Worm (Caenorhabditis elegans) whole organism, L2 larva: Measurements from ENCODE around the gene gldi-7.

Experiments used
- C34F6.9 ChIP-seq: fragments of 150-350 bp; optimal IDR thresholded peaks from 2 replicates; lab custom pipeline; 2014; ENCODE audit warnings: missing biosample characterization, missing genetic modification characterization
- F13H6.1 ChIP-seq: sonication (generic microtip); optimal IDR thresholded peaks from 2 replicates; lab custom pipeline; 2016; ENCODE audit warnings: missing genetic modification characterization, missing compliant biosample characterization
- R02D3.7 ChIP-seq: fragments of 150-350 bp; optimal IDR thresholded peaks from 2 replicates; lab custom pipeline; 2014; ENCODE audit warnings: missing biosample characterization, missing genetic modification characterization
- Y55F3AM.14 ChIP-seq: fragments of 200-800 bp; sonication (Bioruptor generic); optimal IDR thresholded peaks from 2 replicates; lab custom pipeline; 2018; ENCODE audit warnings: mild to moderate bottlenecking, missing genetic modification characterization, missing compliant biosample characterization
- ZK546.5 ChIP-seq: sonication (generic microtip); optimal IDR thresholded peaks from 2 replicates; lab custom pipeline; 2017; ENCODE audit warnings: missing biosample characterization, missing genetic modification characterization
- alr-1 ChIP-seq: fragments of 150-350 bp; optimal IDR thresholded peaks from 2 replicates; lab custom pipeline; 2014; ENCODE audit warnings: missing biosample characterization, missing genetic modification characterization
- aly-2 ChIP-seq: fragments of 150-350 bp; optimal IDR thresholded peaks from 2 replicates; lab custom pipeline; 2014; ENCODE audit warnings: missing biosample characterization, missing genetic modification characterization
- ama-1 ChIP-seq: fragments of 150-350 bp; optimal IDR thresholded peaks from 2 replicates; lab custom pipeline; 2018; ENCODE audit warnings: inconsistent platforms
- blmp-1 ChIP-seq: sonication (generic microtip); optimal IDR thresholded peaks from 2 replicates; lab custom pipeline; 2017; ENCODE audit warnings: missing genetic modification characterization, mild to moderate bottlenecking, missing compliant biosample characterization, antibody characterized with exemption, moderate library complexity; ENCODE audit not compliant: insufficient read depth
- crh-2 ChIP-seq: sonication (generic microtip); optimal IDR thresholded peaks from 2 replicates; lab custom pipeline; 2017; ENCODE audit warnings: missing biosample characterization, missing genetic modification characterization
- egl-27 ChIP-seq: sonication (generic microtip); optimal IDR thresholded peaks from 3 replicates; lab custom pipeline; 2017; ENCODE audit warnings: missing biosample characterization, missing genetic modification reagents, missing genetic modification characterization
- elt-1 ChIP-seq: fragments of 150-350 bp; optimal IDR thresholded peaks from 2 replicates; lab custom pipeline; 2014; ENCODE audit warnings: missing biosample characterization, missing genetic modification characterization
- elt-3 ChIP-seq: sonication (generic microtip); optimal IDR thresholded peaks from 2 replicates; lab custom pipeline; 2017; ENCODE audit warnings: missing biosample characterization, missing genetic modification characterization
- fos-1 ChIP-seq: fragments of 150-350 bp; optimal IDR thresholded peaks from 2 replicates; lab custom pipeline; 2014; ENCODE audit warnings: missing biosample characterization, missing genetic modification characterization
- gmeb-1 ChIP-seq: fragments of 150-350 bp; optimal IDR thresholded peaks from 2 replicates; lab custom pipeline; 2014; ENCODE audit warnings: missing biosample characterization, missing genetic modification characterization
- lin-11 ChIP-seq: fragments of 150-350 bp; sonication (generic microtip); optimal IDR thresholded peaks from 2 replicates; lab custom pipeline; 2014; ENCODE audit warnings: missing biosample characterization, missing genetic modification characterization, inconsistent platforms, mixed read lengths
- lin-13 ChIP-seq: fragments of 150-350 bp; optimal IDR thresholded peaks from 2 replicates; lab custom pipeline; 2014; ENCODE audit warnings: missing biosample characterization, missing genetic modification reagents, missing genetic modification characterization
- lsy-2 ChIP-seq, 2 experiments: fragments of 150-350 bp in 1 of 2; sonication (generic microtip) in 1 of 2; optimal IDR thresholded peaks; 2 replicates each; lab custom pipeline; 2014 to 2017; ENCODE audit warnings: missing biosample characterization in 2 of 2, missing genetic modification characterization in 2 of 2
- mab-5 ChIP-seq: fragments of 150-350 bp; optimal IDR thresholded peaks from 2 replicates; lab custom pipeline; 2014; ENCODE audit warnings: missing biosample characterization, missing genetic modification characterization
- mbf-1 ChIP-seq: sonication (generic microtip); optimal IDR thresholded peaks from 2 replicates; lab custom pipeline; 2017; ENCODE audit warnings: missing biosample characterization, missing genetic modification characterization
- mdl-1 ChIP-seq, 2 experiments: fragments of 150-350 bp in 1 of 2; sonication (generic microtip) in 1 of 2; optimal IDR thresholded peaks; 2 replicates each; lab custom pipeline; 2017; ENCODE audit warnings: missing biosample characterization in 2 of 2, missing genetic modification characterization in 2 of 2
- nhr-10 ChIP-seq: sonication (generic microtip); optimal IDR thresholded peaks from 2 replicates; lab custom pipeline; 2017; ENCODE audit warnings: missing biosample characterization, missing genetic modification characterization
- nhr-11 ChIP-seq: fragments of 150-350 bp; optimal IDR thresholded peaks from 2 replicates; lab custom pipeline; 2014; ENCODE audit warnings: missing biosample characterization, missing genetic modification characterization
- nhr-12 ChIP-seq: fragments of 150-350 bp; optimal IDR thresholded peaks from 2 replicates; lab custom pipeline; 2014; ENCODE audit warnings: missing biosample characterization, missing genetic modification characterization
- nhr-23 ChIP-seq: fragments of 150-350 bp; optimal IDR thresholded peaks from 2 replicates; lab custom pipeline; 2014; ENCODE audit warnings: missing biosample characterization, missing genetic modification reagents, missing genetic modification characterization
- nhr-25 ChIP-seq: fragments of 150-350 bp; sonication (generic microtip); optimal IDR thresholded peaks from 3 replicates; lab custom pipeline; 2014; ENCODE audit warnings: missing biosample characterization, missing genetic modification characterization
- nhr-6 ChIP-seq: fragments of 150-350 bp; optimal IDR thresholded peaks from 2 replicates; lab custom pipeline; 2014; ENCODE audit warnings: missing biosample characterization, missing genetic modification characterization
- nhr-77 ChIP-seq: fragments of 150-350 bp; optimal IDR thresholded peaks from 2 replicates; lab custom pipeline; 2014; ENCODE audit warnings: missing biosample characterization, missing genetic modification characterization
- peb-1 ChIP-seq: fragments of 150-350 bp; optimal IDR thresholded peaks from 2 replicates; lab custom pipeline; 2014; ENCODE audit warnings: missing biosample characterization, missing genetic modification characterization
- sem-4 ChIP-seq: fragments of 150-350 bp; optimal IDR thresholded peaks from 2 replicates; lab custom pipeline; 2014; ENCODE audit warnings: missing biosample characterization, missing genetic modification reagents, missing genetic modification characterization
- skn-1 ChIP-seq: sonication (generic microtip); optimal IDR thresholded peaks from 2 replicates; lab custom pipeline; 2017; ENCODE audit warnings: missing biosample characterization, missing genetic modification characterization
- sma-9 ChIP-seq, 2 experiments: fragments of 150-350 bp in 1 of 2; sonication (generic microtip) in 1 of 2; optimal IDR thresholded peaks; 2 replicates each; lab custom pipeline; 2014 to 2016; ENCODE audit warnings: missing genetic modification characterization in 2 of 2, mild to moderate bottlenecking in 1 of 2, missing biosample characterization in 1 of 2, missing compliant biosample characterization in 1 of 2, missing genetic modification reagents in 1 of 2, moderate library complexity in 1 of 2
- snpc-4 ChIP-seq: fragments of 150-350 bp; optimal IDR thresholded peaks from 2 replicates; lab custom pipeline; 2014; ENCODE audit warnings: missing biosample characterization, missing genetic modification characterization
- unc-39 ChIP-seq: fragments of 150-350 bp; optimal IDR thresholded peaks from 2 replicates; lab custom pipeline; 2014; ENCODE audit warnings: missing biosample characterization, missing genetic modification characterization
- ztf-1 ChIP-seq: fragments of 200-800 bp; sonication (Bioruptor generic); conservative IDR thresholded peaks from 2 replicates; pipeline ENCODE4 v1.3.6; 2022; ENCODE audit warnings: missing genetic modification characterization, missing compliant biosample characterization
- ztf-11 ChIP-seq: sonication (generic microtip); optimal IDR thresholded peaks from 2 replicates; lab custom pipeline; 2017; ENCODE audit warnings: missing biosample characterization, missing genetic modification characterization
- ztf-4 ChIP-seq: fragments of 150-350 bp; optimal IDR thresholded peaks from 2 replicates; lab custom pipeline; 2014; ENCODE audit warnings: missing biosample characterization, missing genetic modification characterization

gldi-7 gene

ce11 chrII:8569038-8569977, 38.3 kb upstream of the gldi-7 start, which contains the start of the genes col-38 and rpl-5 (continued):
- TF ChIP-seq blmp-1 (tag; lab: Kevin White, UChicago) (peak; percentile 33), nhr-12 (tag; lab: Kevin White, UChicago) (peak; percentile 52), egl-27 (no peak), nhr-11 (no peak), alr-1 (tag; lab: Kevin White, UChicago) (no peak), snpc-4 (peak; percentile 80), sem-4 (peak; percentile 74), R02D3.7 (tag; lab: Kevin White, UChicago) (peak; percentile 5), skn-1 (tag; lab: Kevin White, UChicago) (no peak), elt-3 (no peak), lsy-2 (tag; optimal IDR thresholded peaks at IDR 0.05; lab: Kevin White, UChicago) (peak; percentile 93 to 99), elt-1 (tag; lab: Kevin White, UChicago) (no peak), nhr-23 (no peak), mbf-1 (tag; lab: Kevin White, UChicago) (no peak), mdl-1 (tag; optimal IDR thresholded peaks at IDR 0.05; lab: Kevin White, UChicago) (peak in 1 of 2 experiments; percentile 51), sma-9 (GFP tag; optimal IDR thresholded peaks at IDR 0.05; lab: Kevin White, UChicago) (peak; percentile 79), sma-9 (tag; optimal IDR thresholded peaks at IDR 0.05; lab: Kevin White, UChicago) (no peak), lin-11 (tag; lab: Kevin White, UChicago) (peak; percentile 95)

ce11 chrII:8568234-8568969, 37.4 kb upstream of the gldi-7 start:
- TF ChIP-seq sma-9 (GFP tag; optimal IDR thresholded peaks at IDR 0.05; lab: Kevin White, UChicago), result no peak
- TF ChIP-seq sma-9 (tag; optimal IDR thresholded peaks at IDR 0.05; lab: Kevin White, UChicago), result no peak
- TF ChIP-seq elt-3, result no peak
- no peak for TF ChIP-seq snpc-4
- TF ChIP-seq crh-2 (tag; lab: Kevin White, UChicago), result no peak
- TF ChIP-seq ztf-4 (tag; lab: Kevin White, UChicago), result no peak
- no peak for TF ChIP-seq fos-1 (tag; lab: Kevin White, UChicago)
- TF ChIP-seq lsy-2 (tag; optimal IDR thresholded peaks at IDR 0.05; lab: Kevin White, UChicago), result no peak
- TF ChIP-seq nhr-25 (tag; lab: Kevin White, UChicago), result no peak
- TF ChIP-seq nhr-11, result no peak
- no peak for TF ChIP-seq ama-1
- no peak for TF ChIP-seq nhr-23
- no peak for TF ChIP-seq egl-27
- no peak for TF ChIP-seq elt-1 (tag; lab: Kevin White, UChicago)
- no peak for TF ChIP-seq alr-1 (tag; lab: Kevin White, UChicago)
- TF ChIP-seq blmp-1 (tag; lab: Kevin White, UChicago), result no peak
- TF ChIP-seq nhr-10, result no peak
- no peak for TF ChIP-seq gmeb-1 (tag; lab: Kevin White, UChicago)
- TF ChIP-seq sem-4, result no peak
- no peak for TF ChIP-seq ZK546.5 (tag; lab: Kevin White, UChicago)
- TF ChIP-seq, all 48 proteins: peak for 0

ce11 chrII:8566806-8567266, 35.8 kb upstream of the gldi-7 start, which contains the start of gene F54C9.3:
F54C9.3 (minus strand) TSS chrII:8566856.
- TF ChIP-seq skn-1 (tag; lab: Kevin White, UChicago) (no peak), ztf-11 (tag; lab: Kevin White, UChicago) (no peak), gmeb-1 (tag; lab: Kevin White, UChicago) (peak; percentile 41), F13H6.1 (tag; lab: Kevin White, UChicago) (peak; percentile 46), sma-9 (GFP tag; optimal IDR thresholded peaks at IDR 0.05; lab: Kevin White, UChicago) (peak; percentile 13), sma-9 (tag; optimal IDR thresholded peaks at IDR 0.05; lab: Kevin White, UChicago) (no peak), fos-1 (tag; lab: Kevin White, UChicago) (peak; percentile 98), crh-2 (tag; lab: Kevin White, UChicago) (peak; percentile 54), lsy-2 (tag; optimal IDR thresholded peaks at IDR 0.05; lab: Kevin White, UChicago) (peak in 1 of 2 experiments; percentile 11)

- no peak for TF ChIP-seq aly-2 (tag; lab: Kevin White, UChicago)
- no peak for TF ChIP-seq ztf-11 (tag; lab: Kevin White, UChicago)
- no peak for TF ChIP-seq elt-3
- TF ChIP-seq nhr-11, result no peak
- no peak for TF ChIP-seq mab-5 (tag; lab: Kevin White, UChicago)
- no peak for TF ChIP-seq elt-1 (tag; lab: Kevin White, UChicago)
- no peak for TF ChIP-seq R02D3.7 (tag; lab: Kevin White, UChicago)
- no peak for TF ChIP-seq nhr-6 (tag; lab: Kevin White, UChicago)
- TF ChIP-seq unc-39 (tag; lab: Kevin White, UChicago), result no peak
- TF ChIP-seq sem-4, result no peak
- no peak for TF ChIP-seq blmp-1 (tag; lab: Kevin White, UChicago)
- peak; percentile 43 for TF ChIP-seq crh-2 (tag; lab: Kevin White, UChicago)
- no peak for TF ChIP-seq ztf-1 (GFP tag; lab: Robert Waterston, UW)
- no peak for TF ChIP-seq Y55F3AM.14 (GFP tag; lab: Kevin White, UChicago)
- peak; percentile 84 for TF ChIP-seq gmeb-1 (tag; lab: Kevin White, UChicago)
- no peak for TF ChIP-seq F13H6.1 (tag; lab: Kevin White, UChicago)
- TF ChIP-seq mdl-1 (tag; optimal IDR thresholded peaks at IDR 0.05; lab: Kevin White, UChicago), result no peak
- TF ChIP-seq C34F6.9, result peak; percentile 36
- no peak for TF ChIP-seq alr-1 (tag; lab: Kevin White, UChicago)
- TF ChIP-seq lin-13 (GFP tag; lab: Kevin White, UChicago), result no peak
- no peak for TF ChIP-seq skn-1 (tag; lab: Kevin White, UChicago)
- TF ChIP-seq nhr-77 (tag; lab: Kevin White, UChicago), result no peak
- TF ChIP-seq nhr-23, result no peak
- no peak for TF ChIP-seq nhr-12 (tag; lab: Kevin White, UChicago)
- TF ChIP-seq nhr-25 (tag; lab: Kevin White, UChicago), result no peak
- TF ChIP-seq peb-1 (tag; lab: Kevin White, UChicago), result no peak
- TF ChIP-seq ZK546.5 (tag; lab: Kevin White, UChicago), result no peak
- no peak for TF ChIP-seq nhr-10
- no peak for TF ChIP-seq egl-27
These were observed 35.0 kb upstream of the gldi-7 start, which contains the start of gene stc-1 for ce11 chrII:8566039-8566438. stc-1 (minus strand) TSS chrII:8566139.
